Worm (Caenorhabditis elegans) whole organism, L1 larva: ENCODE results near the gene srh-69.

ENCODE experiments used
- C34B4.2 ChIP-seq: sonication (generic microtip); optimal IDR thresholded peaks from 2 replicates; lab custom pipeline; 2017; ENCODE audit warnings: mild to moderate bottlenecking, missing genetic modification characterization, missing compliant biosample characterization
- F16B12.6 ChIP-seq: fragments of 150-350 bp; optimal IDR thresholded peaks from 2 replicates; lab custom pipeline; 2014; ENCODE audit warnings: missing biosample characterization, missing genetic modification characterization
- ama-1 ChIP-seq: fragments of 150-350 bp; optimal IDR thresholded peaks from 2 replicates; lab custom pipeline; 2014
- ceh-8 ChIP-seq: fragments of 200-800 bp; sonication (Bioruptor generic); optimal IDR thresholded peaks from 2 replicates; lab custom pipeline; 2018; ENCODE audit warnings: mild to moderate bottlenecking, missing genetic modification characterization, moderate library complexity, missing compliant biosample characterization
- ceh-82 ChIP-seq, 3 experiments: fragments of 150-350 bp in 1 of 3; sonication (generic microtip) in 2 of 3; optimal IDR thresholded peaks; 2 replicates each; lab custom pipeline; 2014 to 2017; ENCODE audit warnings: missing biosample characterization in 3 of 3, missing genetic modification characterization in 3 of 3
- dsc-1 ChIP-seq: sonication (generic microtip); optimal IDR thresholded peaks from 2 replicates; lab custom pipeline; 2016; ENCODE audit warnings: mild to moderate bottlenecking, missing genetic modification characterization, missing compliant biosample characterization
- efl-1 ChIP-seq, 4 experiments: fragments of 150-350 bp; optimal IDR thresholded peaks in 3 of 4; peaks in 1 of 4; 1 replicate in 1 of 4; 2 replicates in 3 of 4; lab custom pipeline; 2014; ENCODE audit warnings: missing biosample characterization in 2 of 4, missing genetic modification characterization in 2 of 4, missing genetic modification reagents in 2 of 4
- efl-3 ChIP-seq: fragments of 200-800 bp; sonication (Bioruptor generic); optimal IDR thresholded peaks from 2 replicates; lab custom pipeline; 2018; ENCODE audit warnings: mild to moderate bottlenecking, missing genetic modification characterization, missing compliant biosample characterization
- egl-27 ChIP-seq, 2 experiments: fragments of 150-350 bp in 1 of 2; sonication (generic microtip); optimal IDR thresholded peaks; 3 replicates each; lab custom pipeline; 2017 to 2018; ENCODE audit warnings: missing biosample characterization in 2 of 2, missing genetic modification characterization in 2 of 2, missing genetic modification reagents in 2 of 2
- ets-5 ChIP-seq: fragments of 200-800 bp; sonication (Bioruptor generic); IDR thresholded peaks from 2 replicates; pipeline ENCODE4 v1.3.6; 2022; ENCODE audit warnings: missing genetic modification characterization, missing compliant biosample characterization
- fkh-10 ChIP-seq: sonication (generic microtip); optimal IDR thresholded peaks from 2 replicates; lab custom pipeline; 2017; ENCODE audit warnings: missing biosample characterization, missing genetic modification reagents, missing genetic modification characterization
- fkh-8 ChIP-seq: sonication (generic microtip); optimal IDR thresholded peaks from 2 replicates; lab custom pipeline; 2016; ENCODE audit warnings: mild to moderate bottlenecking, missing genetic modification characterization, missing compliant biosample characterization
- fos-1 ChIP-seq: fragments of 150-350 bp; optimal IDR thresholded peaks from 2 replicates; lab custom pipeline; 2014; ENCODE audit warnings: missing biosample characterization, missing genetic modification characterization
- grh-1 ChIP-seq: fragments of 200-800 bp; sonication (Bioruptor generic); IDR thresholded peaks from 2 replicates; pipeline ENCODE4 v1.3.6; 2022; ENCODE audit warnings: missing genetic modification reagents, missing genetic modification characterization, missing compliant biosample characterization
- hpl-2 ChIP-seq: fragments of 150-350 bp; optimal IDR thresholded peaks from 2 replicates; lab custom pipeline; 2014; ENCODE audit warnings: missing biosample characterization, missing genetic modification reagents, missing genetic modification characterization
- jun-1 ChIP-seq: fragments of 150-350 bp; optimal IDR thresholded peaks from 2 replicates; lab custom pipeline; 2014; ENCODE audit warnings: missing biosample characterization, missing genetic modification reagents, missing genetic modification characterization
- lin-14 ChIP-seq: fragments of 200-800 bp; sonication (Bioruptor generic); optimal IDR thresholded peaks from 2 replicates; lab custom pipeline; 2018; ENCODE audit warnings: mild to moderate bottlenecking, missing genetic modification characterization, moderate library complexity, missing compliant biosample characterization
- lin-15B ChIP-seq: fragments of 150-350 bp; sonication (generic microtip); optimal IDR thresholded peaks from 3 replicates; lab custom pipeline; 2014; ENCODE audit warnings: missing biosample characterization, missing genetic modification characterization
- lin-35 ChIP-seq, 2 experiments: fragments of 150-350 bp; optimal IDR thresholded peaks; 2 replicates each; lab custom pipeline; 2014; ENCODE audit warnings: missing biosample characterization in 2 of 2, missing genetic modification characterization in 2 of 2, missing genetic modification reagents in 2 of 2
- lin-39 ChIP-seq: fragments of 150-350 bp; optimal IDR thresholded peaks from 2 replicates; lab custom pipeline; 2014; ENCODE audit warnings: missing biosample characterization, missing genetic modification reagents, missing genetic modification characterization
- lir-3 ChIP-seq: sonication (generic microtip); optimal IDR thresholded peaks from 2 replicates; lab custom pipeline; 2016; ENCODE audit warnings: mild to moderate bottlenecking, missing genetic modification characterization, moderate library complexity, missing compliant biosample characterization; ENCODE audit not compliant: poor library complexity
- lsy-2 ChIP-seq, 2 experiments: fragments of 150-350 bp; optimal IDR thresholded peaks; 2 replicates each; lab custom pipeline; 2014; ENCODE audit warnings: missing biosample characterization in 2 of 2, missing genetic modification characterization in 2 of 2
- mdl-1 ChIP-seq, 2 experiments: fragments of 150-350 bp; optimal IDR thresholded peaks; 2 replicates each; lab custom pipeline; 2014 to 2017; ENCODE audit warnings: missing biosample characterization in 2 of 2, missing genetic modification characterization in 2 of 2, inconsistent platforms in 1 of 2
- mef-2 ChIP-seq: fragments of 150-350 bp; optimal IDR thresholded peaks from 2 replicates; lab custom pipeline; 2014; ENCODE audit warnings: missing biosample characterization, missing genetic modification characterization
- mep-1 ChIP-seq: fragments of 150-350 bp; optimal IDR thresholded peaks from 2 replicates; lab custom pipeline; 2014; ENCODE audit warnings: missing biosample characterization, missing genetic modification characterization
- nhr-11 ChIP-seq: fragments of 150-350 bp; optimal IDR thresholded peaks from 2 replicates; lab custom pipeline; 2014; ENCODE audit warnings: missing biosample characterization, missing genetic modification characterization
- nhr-20 ChIP-seq: sonication (generic microtip); optimal IDR thresholded peaks from 2 replicates; lab custom pipeline; 2016; ENCODE audit warnings: mild to moderate bottlenecking, missing genetic modification characterization, missing compliant biosample characterization
- nhr-28 ChIP-seq: fragments of 150-350 bp; optimal IDR thresholded peaks from 2 replicates; lab custom pipeline; 2014; ENCODE audit warnings: missing biosample characterization, missing genetic modification characterization
- nhr-84 ChIP-seq: sonication (generic microtip); optimal IDR thresholded peaks from 2 replicates; lab custom pipeline; 2017; ENCODE audit warnings: missing biosample characterization, missing genetic modification characterization
- nhr-85 ChIP-seq: sonication (generic microtip); peaks from one replicate; lab custom pipeline; 2016; ENCODE audit warnings: missing genetic modification characterization, inconsistent platforms, missing compliant biosample characterization
- nhr-90 ChIP-seq: sonication (generic microtip); optimal IDR thresholded peaks from 2 replicates; lab custom pipeline; 2016; ENCODE audit warnings: mild to moderate bottlenecking, missing genetic modification characterization, missing compliant biosample characterization; ENCODE audit not compliant: poor library complexity
- pax-3 ChIP-seq: fragments of 200-800 bp; sonication (Bioruptor generic); optimal IDR thresholded peaks from 2 replicates; lab custom pipeline; 2018; ENCODE audit warnings: mild to moderate bottlenecking, missing genetic modification characterization, moderate library complexity, missing compliant biosample characterization
- pqm-1 ChIP-seq: sonication (generic microtip); optimal IDR thresholded peaks from 3 replicates; lab custom pipeline; 2017; ENCODE audit warnings: missing biosample characterization, missing genetic modification characterization
- sox-4 ChIP-seq: sonication (generic microtip); optimal IDR thresholded peaks from 2 replicates; lab custom pipeline; 2016; ENCODE audit warnings: missing genetic modification characterization, missing compliant biosample characterization
- sptf-1 ChIP-seq: fragments of 150-350 bp; optimal IDR thresholded peaks from 2 replicates; lab custom pipeline; 2014; ENCODE audit warnings: missing biosample characterization, missing genetic modification characterization
- tbx-2 ChIP-seq: sonication (generic microtip); optimal IDR thresholded peaks from 2 replicates; lab custom pipeline; 2016; ENCODE audit warnings: missing genetic modification characterization, missing compliant biosample characterization
- tlp-1 ChIP-seq: fragments of 150-350 bp; optimal IDR thresholded peaks from 2 replicates; lab custom pipeline; 2014; ENCODE audit warnings: missing biosample characterization, missing genetic modification characterization
- unc-130 ChIP-seq: fragments of 150-350 bp; optimal IDR thresholded peaks from 2 replicates; lab custom pipeline; 2017; ENCODE audit warnings: missing biosample characterization, missing genetic modification characterization, inconsistent platforms
- unc-86 ChIP-seq: sonication (generic microtip); optimal IDR thresholded peaks from 2 replicates; lab custom pipeline; 2016; ENCODE audit warnings: missing genetic modification characterization, missing compliant biosample characterization
- vab-15 ChIP-seq: sonication (generic microtip); optimal IDR thresholded peaks from 2 replicates; lab custom pipeline; 2017; ENCODE audit warnings: missing genotype, mild to moderate bottlenecking, missing genetic modification characterization, missing compliant biosample characterization
- xbp-1 ChIP-seq: sonication (generic microtip); optimal IDR thresholded peaks from 2 replicates; lab custom pipeline; 2016; ENCODE audit warnings: missing genetic modification characterization, missing compliant biosample characterization
- zag-1 ChIP-seq: fragments of 150-350 bp; optimal IDR thresholded peaks from 2 replicates; lab custom pipeline; 2014; ENCODE audit warnings: missing biosample characterization, missing genetic modification characterization
- ztf-11 ChIP-seq, 2 experiments: sonication (generic microtip); optimal IDR thresholded peaks; 2 replicates each; lab custom pipeline; 2016 to 2017; ENCODE audit warnings: missing genetic modification characterization in 2 of 2, missing biosample characterization in 1 of 2, missing compliant biosample characterization in 1 of 2

srh-69 gene

DNA sequence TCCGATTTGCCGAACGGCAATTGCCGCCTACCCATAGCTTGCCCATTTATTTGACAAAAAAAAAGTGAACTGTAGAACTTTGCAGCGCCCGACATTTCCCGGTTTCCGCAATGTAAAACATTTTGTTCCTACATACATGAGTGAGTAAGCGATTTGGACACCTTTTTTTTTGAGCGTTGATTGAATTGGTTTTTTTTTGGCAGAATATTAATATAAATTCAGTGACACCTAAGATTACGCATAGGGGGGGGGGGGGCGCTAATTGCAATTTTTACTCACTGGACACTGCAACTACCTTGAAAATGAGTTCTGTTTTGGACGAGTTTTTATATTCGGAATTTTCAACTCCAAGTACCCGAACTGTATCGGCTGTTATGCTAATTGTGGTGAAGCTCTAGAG, 11.0 kb upstream of the srh-69 start, which contains the start of gene srx-118 (continued):
- no peak for TF ChIP-seq lir-3 (tag; lab: Kevin White, UChicago)
- no peak for TF ChIP-seq xbp-1 (tag; lab: Kevin White, UChicago)
- TF ChIP-seq nhr-28 = no peak
- TF ChIP-seq lin-15B (tag; lab: Kevin White, UChicago) = no peak
- no peak for TF ChIP-seq efl-3 (GFP tag; lab: Kevin White, UChicago)
- TF ChIP-seq fkh-8 (tag; lab: Kevin White, UChicago) = no peak
- no peak for TF ChIP-seq pqm-1 (tag; lab: Kevin White, UChicago)

DNA sequence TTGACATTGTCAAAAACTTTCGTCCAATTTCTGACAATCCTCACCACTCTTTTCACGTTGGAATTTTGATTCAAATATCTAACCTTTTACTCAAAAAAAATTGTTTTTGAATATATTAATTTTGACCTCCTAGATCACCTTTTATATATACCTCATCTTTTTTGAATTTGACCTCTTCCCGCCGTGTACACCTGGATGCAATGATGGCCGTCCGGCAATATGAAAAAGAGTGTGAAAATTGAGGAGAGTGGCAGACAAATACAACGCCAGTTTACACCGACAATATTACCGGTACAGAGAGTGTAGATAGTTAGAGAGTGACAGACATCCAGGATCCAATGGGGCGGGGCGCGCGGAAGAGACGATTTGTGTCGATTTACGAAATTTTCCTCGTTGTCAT, 5.1 kb upstream of the srh-69 start, which contains the start of gene ceh-99:
Gene ceh-99 (plus strand): TSS at position 366 of the 400 bp plus-strand sequence.
- no peak for TF ChIP-seq lin-14
- no peak for TF ChIP-seq nhr-11
- TF ChIP-seq efl-1 (optimal IDR thresholded peaks at IDR 0.05; lab: Kevin White, UChicago) = no peak
- TF ChIP-seq efl-1 (GFP tag; optimal IDR thresholded peaks at IDR 0.05 in 1 of 2; lab: Kevin White, UChicago) = no peak
- TF ChIP-seq lin-39 (tag; lab: Kevin White, UChicago) = no peak
- TF ChIP-seq pax-3 (tag; lab: Kevin White, UChicago) = no peak
- TF ChIP-seq ceh-82 (tag; optimal IDR thresholded peaks at IDR 0.05; lab: Kevin White, UChicago) = no peak
- TF ChIP-seq egl-27 (tag; optimal IDR thresholded peaks at IDR 0.05; lab: Kevin White, UChicago) = no peak
- no peak for TF ChIP-seq nhr-85 (tag; lab: Kevin White, UChicago)
- TF ChIP-seq nhr-84 = no peak
- no peak for TF ChIP-seq unc-130 (tag; lab: Kevin White, UChicago)
- no peak for TF ChIP-seq C34B4.2
- no peak for TF ChIP-seq mep-1 (tag; lab: Kevin White, UChicago)
- no peak for TF ChIP-seq fkh-10 (GFP tag; lab: Kevin White, UChicago)
- TF ChIP-seq mef-2 (tag; lab: Kevin White, UChicago) = no peak

DNA sequence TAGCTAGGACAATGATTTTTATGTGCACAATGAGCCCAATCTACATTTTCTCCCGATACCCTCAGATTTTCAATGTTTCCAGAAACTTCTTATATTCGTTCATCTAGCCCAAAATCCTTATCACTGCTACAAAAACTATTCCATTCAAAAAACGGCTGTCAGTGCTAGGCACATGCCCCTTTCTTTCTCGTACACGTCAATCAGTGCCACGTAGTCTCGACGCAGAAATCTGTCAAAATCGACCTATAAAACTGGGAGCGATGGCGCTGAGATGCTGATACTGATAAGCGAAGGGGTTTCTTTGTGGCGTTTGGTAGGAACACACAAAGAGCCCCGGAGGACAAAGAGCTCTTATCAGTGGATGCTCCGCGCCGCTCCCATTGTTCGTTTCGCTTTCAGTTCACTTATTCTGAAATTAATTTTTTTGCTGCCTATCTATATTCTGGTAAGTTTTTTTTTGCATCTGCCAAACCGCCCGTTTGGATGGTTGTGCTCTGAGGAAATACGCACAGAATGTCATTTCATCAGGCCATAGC, 4.4 kb upstream of the srh-69 start, which contains the start of gene srh-70:
Gene srh-70 (minus strand): TSS at position 51 of the 536 bp plus-strand sequence.
- TF ChIP-seq nhr-20 (tag; lab: Kevin White, UChicago) = no peak
- no peak for TF ChIP-seq dsc-1 (tag; lab: Kevin White, UChicago)
- no peak for TF ChIP-seq unc-130 (tag; lab: Kevin White, UChicago)
- no peak for TF ChIP-seq ama-1 (lab: Kevin White, UChicago)
- TF ChIP-seq zag-1 (tag; lab: Kevin White, UChicago) = no peak
- TF ChIP-seq jun-1 (tag; lab: Kevin White, UChicago) = no peak
- no peak for TF ChIP-seq nhr-84
- TF ChIP-seq ceh-8 = no peak
- no peak for TF ChIP-seq pqm-1 (tag; lab: Kevin White, UChicago)
- TF ChIP-seq sptf-1 = no peak
- TF ChIP-seq ets-5 (GFP tag; lab: Robert Waterston, UW) = no peak
- TF ChIP-seq nhr-90 (tag; lab: Kevin White, UChicago) = no peak
- TF ChIP-seq hpl-2 (GFP tag; lab: Kevin White, UChicago) = no peak
- no peak for TF ChIP-seq ztf-11 (tag; optimal IDR thresholded peaks at IDR 0.05; lab: Kevin White, UChicago)
- TF ChIP-seq efl-3 (GFP tag; lab: Kevin White, UChicago) = no peak
- no peak for TF ChIP-seq tlp-1
- no peak for TF ChIP-seq grh-1 (GFP tag; lab: Robert Waterston, UW)
- TF ChIP-seq vab-15 (tag; lab: Kevin White, UChicago) = no peak
- TF ChIP-seq lsy-2 (tag; optimal IDR thresholded peaks at IDR 0.05; lab: Kevin White, UChicago) = no peak
- TF ChIP-seq, all 84 proteins: peak for 0

DNA sequence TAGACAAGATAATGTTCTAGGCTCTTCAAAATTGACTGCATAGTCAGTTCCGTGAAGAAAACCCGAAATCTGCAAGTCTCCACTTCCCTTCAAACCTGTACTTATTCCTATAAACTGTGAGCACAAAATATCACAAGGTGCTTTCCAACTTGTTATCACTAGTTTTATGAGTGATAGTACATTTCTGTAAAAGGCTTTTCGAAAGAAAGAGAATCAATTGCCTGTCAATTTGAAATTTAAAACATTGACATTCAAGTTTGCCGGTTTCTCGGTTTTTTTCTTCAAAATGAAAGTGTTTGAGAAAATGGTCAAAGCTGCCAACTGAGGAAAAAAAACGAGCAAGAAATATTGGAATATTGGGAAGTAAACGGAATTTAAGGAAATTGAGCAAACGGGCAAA, 3.5 kb upstream of the srh-69 start:
- TF ChIP-seq tbx-2 (tag; lab: Kevin White, UChicago) (no peak), lin-35 (GFP tag; optimal IDR thresholded peaks at IDR 0.05; lab: Kevin White, UChicago) (no peak), mef-2 (tag; lab: Kevin White, UChicago) (no peak), zag-1 (tag; lab: Kevin White, UChicago) (no peak), sox-4 (no peak), egl-27 (tag; optimal IDR thresholded peaks at IDR 0.05; lab: Kevin White, UChicago) (no peak), F16B12.6 (tag; lab: Kevin White, UChicago) (no peak), tlp-1 (no peak), unc-86 (tag; lab: Kevin White, UChicago) (no peak), mdl-1 (tag; optimal IDR thresholded peaks at IDR 0.05; lab: Kevin White, UChicago) (no peak), fos-1 (tag; lab: Kevin White, UChicago) (no peak), nhr-11 (no peak)
- TF ChIP-seq, all 84 proteins: peak for 0
